Fruit fly (Drosophila melanogaster): ENCODE data around the gene Fhos.
A peak's percentile ranks its signal among the peaks of the same experiment; 100 is the strongest.

Gene Fhos

DNA sequence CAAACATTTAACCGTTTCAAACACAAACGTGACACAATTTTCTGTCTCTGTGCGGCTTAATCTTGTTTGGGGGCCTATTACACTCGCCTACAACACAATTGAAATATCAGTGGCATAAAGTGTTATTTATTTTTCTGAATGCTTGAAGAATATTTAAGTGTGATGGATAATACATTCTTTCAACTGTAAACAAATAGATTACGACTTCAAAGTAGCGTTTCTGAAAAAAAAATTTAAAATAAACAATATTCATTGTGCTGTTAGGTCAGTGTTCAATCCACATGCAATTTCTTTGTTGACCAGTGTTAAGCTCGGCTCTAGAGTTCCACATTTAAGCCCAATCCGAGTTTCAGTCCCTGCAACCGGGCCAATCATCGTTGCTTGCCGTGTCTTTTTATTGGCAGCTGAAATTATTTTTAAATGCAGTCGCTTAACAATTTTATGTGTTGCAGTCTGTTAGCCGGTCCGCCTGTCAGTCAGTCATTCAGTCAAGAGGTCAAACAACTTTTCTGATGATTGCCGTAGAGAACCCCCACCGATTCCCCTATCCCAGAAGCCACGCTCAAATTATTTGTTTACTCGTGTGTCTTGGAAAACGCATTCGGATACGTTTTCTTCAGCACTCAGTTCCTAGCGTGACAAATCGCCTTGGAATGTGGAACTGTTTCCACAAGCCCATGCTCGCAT, 19.7 kb downstream of the Fhos start (continued):
- TF ChIP-seq CG7357 (GFP tag; IDR thresholded peaks at IDR 0.05) = 0 out of 3 replicates have a peak, but pooled peaks have one; percentile 32
- TF ChIP-seq Lim3 (GFP tag; IDR thresholded peaks at IDR 0.05) = no peak
- TF ChIP-seq CG4328 (GFP tag; optimal IDR thresholded peaks at IDR 0.05) = no peak
- peak; percentile 23 for TF ChIP-seq pnt (GFP tag; optimal IDR thresholded peaks at IDR 0.05)
- TF ChIP-seq ase (GFP tag; IDR thresholded peaks at IDR 0.05) = peak; percentile 31; the same call in 2 of the 3 replicates
- TF ChIP-seq CG8924 (tag; optimal IDR thresholded peaks at IDR 0.05) = peak; percentile 83
- TF ChIP-seq gem (tag; optimal IDR thresholded peaks at IDR 0.05) = peak; percentile 86
- TF ChIP-seq slou (GFP tag; optimal IDR thresholded peaks at IDR 0.05) = no peak
- TF ChIP-seq Dip3 (GFP tag; optimal IDR thresholded peaks at IDR 0.05) = peak; percentile 23
- TF ChIP-seq cg (GFP tag; optimal IDR thresholded peaks at IDR 0.05) = no peak
- TF ChIP-seq lab (GFP tag; optimal IDR thresholded peaks at IDR 0.05) = peak; percentile 46
- TF ChIP-seq croc (GFP tag; conservative IDR thresholded peaks at IDR 0.05) = peak; percentile 65
- peak; percentile 50 for TF ChIP-seq tio (GFP tag; optimal IDR thresholded peaks at IDR 0.05)
- peak; percentile 44; the same call in 1 of the 3 replicates for TF ChIP-seq CG2889 (GFP tag; IDR thresholded peaks at IDR 0.05)
- TF ChIP-seq Bdp1 (GFP tag; optimal IDR thresholded peaks at IDR 0.05) = peak; percentile 3
- TF ChIP-seq eve (GFP tag; optimal IDR thresholded peaks at IDR 0.05) = peak in 1 of 2 experiments; percentile 96
- no peak for TF ChIP-seq Kr (GFP tag; optimal IDR thresholded peaks at IDR 0.05)
- TF ChIP-seq Camta (GFP tag; optimal IDR thresholded peaks at IDR 0.05) = peak; percentile 8
- TF ChIP-seq CG12104 (GFP tag; optimal IDR thresholded peaks at IDR 0.05) = peak; percentile 41
- no peak for TF ChIP-seq sna (GFP tag; IDR thresholded peaks at IDR 0.05; ENCODE audit: partially characterized antibody)
- TF ChIP-seq oc (tag; optimal IDR thresholded peaks at IDR 0.05) = peak; percentile 91
- TF ChIP-seq CG31224 (GFP tag; IDR thresholded peaks at IDR 0.05) = no peak
- 0 out of 2 replicates have a peak, but pooled peaks have one; percentile 31 for TF ChIP-seq Rfx (GFP tag; IDR thresholded peaks at IDR 0.05)
- peak; percentile 47 for TF ChIP-seq ssp (GFP tag; IDR thresholded peaks at IDR 0.05)
- peak; percentile 42 for TF ChIP-seq CG13624 (GFP tag; optimal IDR thresholded peaks at IDR 0.05)
- TF ChIP-seq Mad (GFP tag; optimal IDR thresholded peaks at IDR 0.05) = peak; percentile 61
- no peak for TF ChIP-seq zf30C (GFP tag; optimal IDR thresholded peaks at IDR 0.05)
- TF ChIP-seq CG9215 (GFP tag; IDR thresholded peaks at IDR 0.05) = peak; percentile 24; the same call in 1 of the 2 replicates
- peak; percentile 38 for TF ChIP-seq CG7786 (GFP tag; optimal IDR thresholded peaks at IDR 0.05)
- no peak; the same call in 1 of the 2 replicates for TF ChIP-seq peb (GFP tag; IDR thresholded peaks at IDR 0.05)
- peak; percentile 79 for TF ChIP-seq CG17359 (tag; optimal IDR thresholded peaks at IDR 0.05)
- TF ChIP-seq nerfin-1 (tag; optimal IDR thresholded peaks at IDR 0.05) = peak; percentile 72
- TF ChIP-seq sima (GFP tag; optimal IDR thresholded peaks at IDR 0.05) = no peak
- no peak for TF ChIP-seq crc (GFP tag; optimal IDR thresholded peaks at IDR 0.05)
- TF ChIP-seq CG10543 (GFP tag; optimal IDR thresholded peaks at IDR 0.05) = peak; percentile 14
- TF ChIP-seq Ptx1 (GFP tag; IDR thresholded peaks at IDR 0.05) = peak; percentile 72
- TF ChIP-seq Jarid2 (GFP tag; optimal IDR thresholded peaks at IDR 0.05) = peak; percentile 33
- no peak for TF ChIP-seq MBD-R2 (GFP tag; IDR thresholded peaks at IDR 0.05)
- no peak for TF ChIP-seq GATAe (GFP tag; conservative IDR thresholded peaks at IDR 0.05)
- peak; percentile 25 for TF ChIP-seq sug (tag; optimal IDR thresholded peaks at IDR 0.05)
- TF ChIP-seq CG10147 (GFP tag; optimal IDR thresholded peaks at IDR 0.05) = peak; percentile 32
- no peak for TF ChIP-seq CG14860 (GFP tag; IDR thresholded peaks at IDR 0.05; ENCODE audit: partially characterized antibody)
- peak; percentile 80 for TF ChIP-seq Spps (tag; optimal IDR thresholded peaks at IDR 0.05)
- peak; percentile 62 for TF ChIP-seq jing (GFP tag; optimal IDR thresholded peaks at IDR 0.05)
- peak; percentile 63; the same call in 1 of the 2 replicates for TF ChIP-seq E2f2 (GFP tag; IDR thresholded peaks at IDR 0.05)
- TF ChIP-seq CG5180 (GFP tag; optimal IDR thresholded peaks at IDR 0.05) = peak; percentile 25
- TF ChIP-seq CG4360 (GFP tag; IDR thresholded peaks at IDR 0.05) = no peak
- no peak for TF ChIP-seq lov (optimal IDR thresholded peaks at IDR 0.05)
- TF ChIP-seq lov (GFP tag; IDR thresholded peaks at IDR 0.05) = peak; percentile 65; the same call in 1 of the 3 replicates
- TF ChIP-seq br (optimal IDR thresholded peaks at IDR 0.05) = no peak

Data from whole organism, embryonic.